Fruit fly (Drosophila melanogaster): ENCODE data around the gene CG33722.

CG33722 gene

DNA sequence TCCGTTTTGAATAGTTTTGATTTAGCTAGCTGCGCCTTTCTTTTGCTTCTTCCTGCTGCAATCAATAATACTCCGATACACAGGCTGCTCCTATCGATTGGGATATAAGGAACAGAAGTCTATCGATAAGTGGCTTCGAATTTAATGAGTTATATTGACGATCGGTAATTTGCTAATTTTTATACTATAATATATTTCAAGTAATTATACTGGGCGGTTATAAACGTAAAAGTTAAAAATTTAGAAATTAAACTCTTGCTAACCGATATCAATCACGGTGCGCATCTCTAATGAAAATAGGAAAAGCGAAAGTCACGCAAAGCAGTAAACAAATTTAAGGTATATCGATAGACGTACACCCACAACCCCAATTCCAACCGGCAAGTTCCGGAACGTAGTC is at the start of gene CG33722, which contains the start of the genes CG9636 and CG18749:
Gene CG33722 (plus strand): TSS at position 336 of the 400 bp plus-strand sequence.
Gene CG9636 (minus strand): TSS at position 73 of the 400 bp plus-strand sequence.
Gene CG18749 (plus strand): TSS at position 336 of the 400 bp plus-strand sequence.
- TF ChIP-seq Hr39 (GFP tag; optimal IDR thresholded peaks at IDR 0.05), result peak; percentile 40
- peak; percentile 11 for TF ChIP-seq CG11762 (GFP tag; optimal IDR thresholded peaks at IDR 0.05; ENCODE audit: insufficient read depth)
- TF ChIP-seq topi (GFP tag; optimal IDR thresholded peaks at IDR 0.05), result peak; percentile 67
- peak; percentile 53 for TF ChIP-seq CG32006 (GFP tag; optimal IDR thresholded peaks at IDR 0.05)
- TF ChIP-seq Sox15 (GFP tag; optimal IDR thresholded peaks at IDR 0.05), result peak; percentile 9
- peak; percentile 42 for TF ChIP-seq CG7368 (GFP tag; optimal IDR thresholded peaks at IDR 0.05)
- TF ChIP-seq Hr4 (GFP tag; optimal IDR thresholded peaks at IDR 0.05), result peak; percentile 70
- peak; percentile 76 for TF ChIP-seq lz (GFP tag; optimal IDR thresholded peaks at IDR 0.05)
- peak; percentile 75 for TF ChIP-seq Eip93F (GFP tag; optimal IDR thresholded peaks at IDR 0.05)
- TF ChIP-seq esn (GFP tag; optimal IDR thresholded peaks at IDR 0.05), result peak; percentile 81
- TF ChIP-seq Ets96B (tag; optimal IDR thresholded peaks at IDR 0.05), result peak; percentile 61
- peak; percentile 59 for TF ChIP-seq CG3032 (tag; optimal IDR thresholded peaks at IDR 0.05)
- no peak for TF ChIP-seq salr (GFP tag; optimal IDR thresholded peaks at IDR 0.05)
- TF ChIP-seq Blimp-1 (GFP tag; optimal IDR thresholded peaks at IDR 0.05), result peak; percentile 99
- TF ChIP-seq CG34406 (GFP tag; optimal IDR thresholded peaks at IDR 0.05), result peak; percentile 51
- peak; percentile 68 for TF ChIP-seq CG10631 (GFP tag; optimal IDR thresholded peaks at IDR 0.05)
- TF ChIP-seq CG6792 (GFP tag; optimal IDR thresholded peaks at IDR 0.05), result peak; percentile 56
- peak; percentile 79 for TF ChIP-seq fkh (GFP tag; optimal IDR thresholded peaks at IDR 0.05)
- no peak for TF ChIP-seq net (GFP tag; optimal IDR thresholded peaks at IDR 0.05)
- TF ChIP-seq CG6808 (GFP tag; optimal IDR thresholded peaks at IDR 0.05), result peak; percentile 30
- TF ChIP-seq CG8319 (GFP tag; optimal IDR thresholded peaks at IDR 0.05), result peak; percentile 33
- TF ChIP-seq Sox14 (GFP tag; optimal IDR thresholded peaks at IDR 0.05), result peak; percentile 65
- TF ChIP-seq Smox (GFP tag; optimal IDR thresholded peaks at IDR 0.05), result no peak
- peak; percentile 33 to 50 for TF ChIP-seq ss (GFP tag; optimal IDR thresholded peaks at IDR 0.05)
- peak; percentile 53 for TF ChIP-seq CG1621 (tag; optimal IDR thresholded peaks at IDR 0.05)
- TF ChIP-seq fd59A (GFP tag; optimal IDR thresholded peaks at IDR 0.05), result no peak
- TF ChIP-seq cyc (GFP tag; optimal IDR thresholded peaks at IDR 0.05), result peak; percentile 54
- TF ChIP-seq CG4318 (GFP tag; optimal IDR thresholded peaks at IDR 0.05), result no peak
- TF ChIP-seq CG11902 (GFP tag; optimal IDR thresholded peaks at IDR 0.05), result peak; percentile 26
- TF ChIP-seq Eip78C (GFP tag), result peak; percentile 89
- TF ChIP-seq CG3919 (GFP tag; optimal IDR thresholded peaks at IDR 0.05), result peak; percentile 72
- TF ChIP-seq Eip75B (GFP tag; optimal IDR thresholded peaks at IDR 0.05), result no peak
- no peak for TF ChIP-seq Sox102F (GFP tag; optimal IDR thresholded peaks at IDR 0.05)
- peak; percentile 46 for TF ChIP-seq dsx (GFP tag; optimal IDR thresholded peaks at IDR 0.05; ENCODE audit: poor library complexity, severe bottlenecking)
- peak; percentile 65 for TF ChIP-seq pdm3 (GFP tag; optimal IDR thresholded peaks at IDR 0.05)
- no peak for TF ChIP-seq Met (GFP tag; optimal IDR thresholded peaks at IDR 0.05)
- peak; percentile 55; the same call in 2 of the 3 replicates for TF ChIP-seq CG6163 (GFP tag; IDR thresholded peaks at IDR 0.05)
- peak; percentile 62 for TF ChIP-seq CG31627 (GFP tag; optimal IDR thresholded peaks at IDR 0.05)
- no peak for TF ChIP-seq dac (GFP tag; optimal IDR thresholded peaks at IDR 0.05)
- peak; percentile 51 for TF ChIP-seq Ets21C (GFP tag; optimal IDR thresholded peaks at IDR 0.05)
- no peak for TF ChIP-seq CG11294 (GFP tag; IDR thresholded peaks at IDR 0.05)
- TF ChIP-seq acj6 (GFP tag; optimal IDR thresholded peaks at IDR 0.05), result peak; percentile 74
- peak; percentile 68 for TF ChIP-seq OdsH (GFP tag; optimal IDR thresholded peaks at IDR 0.05)
- TF ChIP-seq CG15336 (GFP tag; IDR thresholded peaks at IDR 0.05), result peak; percentile 57

Measured in whole organism, prepupa.